Worm (Caenorhabditis elegans): ENCODE results near the gene srh-265.

DNA sequence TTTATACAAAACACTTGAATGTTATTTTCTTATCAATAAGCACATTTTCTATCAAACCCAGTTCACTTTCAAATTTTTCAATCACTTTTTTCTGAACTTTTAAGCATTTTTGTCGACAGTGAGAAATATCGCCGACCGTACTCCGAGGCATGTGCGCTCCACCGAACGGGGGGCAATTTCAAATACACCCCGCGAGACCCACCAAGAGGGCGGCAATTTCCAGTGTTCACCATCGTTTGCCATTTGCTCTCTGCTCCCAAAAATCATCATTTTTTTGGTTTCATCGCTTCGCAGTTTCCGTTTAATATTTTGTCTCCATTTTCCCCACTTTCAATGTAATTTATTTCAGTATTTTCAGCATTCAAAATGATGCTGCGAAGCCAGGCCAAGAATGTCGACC lies 20.7 kb upstream of the srh-265 start, which contains the start of gene cyb-3:
- TF ChIP-seq dve-1 (tag; optimal IDR thresholded peaks at IDR 0.05), result no peak
- no peak for TF ChIP-seq T23F11.4 (GFP tag; optimal IDR thresholded peaks at IDR 0.05)

Measured in whole organism, late embryonic.